Worm (Caenorhabditis elegans): Measurements from ENCODE around the gene F41G3.3.

F41G3.3 gene

DNA sequence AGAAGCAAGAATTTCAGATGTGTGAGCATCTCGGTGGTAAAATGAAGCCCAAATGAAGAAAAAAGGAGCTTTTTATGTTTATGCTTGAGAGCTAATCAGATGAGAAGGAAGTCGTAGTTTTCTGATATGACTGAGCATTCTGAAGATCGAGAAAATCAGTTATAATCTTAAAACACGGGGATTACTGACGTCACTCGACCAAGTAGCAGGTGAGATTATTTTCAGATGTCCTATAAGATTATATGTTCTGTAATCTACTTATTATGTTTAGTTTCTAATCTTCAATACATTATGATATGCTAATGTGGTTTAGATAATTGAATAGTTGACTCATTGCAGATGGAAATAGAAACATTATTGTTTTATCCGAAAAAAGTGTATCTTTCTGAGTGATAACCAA, 10.5 kb upstream of the F41G3.3 start, which contains the start of gene ins-14:
ins-14 (minus strand) TSS at position 32 of the 400 bp plus-strand sequence.
- no peak for TF ChIP-seq aly-1 (tag; optimal IDR thresholded peaks at IDR 0.05)
- no peak for TF ChIP-seq tbx-11 (GFP tag; IDR thresholded peaks at IDR 0.05)
- no peak for TF ChIP-seq pes-1 (GFP tag; IDR thresholded peaks at IDR 0.05)
- TF ChIP-seq ceh-36 (tag; optimal IDR thresholded peaks at IDR 0.05): no peak
- TF ChIP-seq hmg-4 (GFP tag; optimal IDR thresholded peaks at IDR 0.05): no peak
- TF ChIP-seq tbx-37 (GFP tag; conservative IDR thresholded peaks at IDR 0.05): no peak
- no peak for TF ChIP-seq B0310.2 (tag; optimal IDR thresholded peaks at IDR 0.05)

DNA sequence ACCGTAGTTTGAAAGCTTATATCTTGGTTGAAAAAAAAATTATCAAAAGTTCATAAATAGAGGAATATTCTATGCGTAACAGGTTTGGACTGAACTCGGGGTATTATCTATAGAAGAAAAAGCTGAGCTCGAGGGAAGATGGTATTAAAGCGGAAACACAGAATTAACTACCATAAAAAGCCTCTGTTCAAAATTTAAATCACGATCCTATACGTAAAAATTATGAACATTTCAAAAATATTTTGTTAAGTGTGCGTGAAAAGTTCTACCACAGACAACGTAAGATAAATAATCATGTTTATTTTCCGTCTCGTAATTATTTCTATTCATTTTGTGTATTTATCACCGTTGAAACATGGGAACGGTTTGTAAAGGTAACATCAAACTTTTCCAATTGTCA, 9.9 kb upstream of the F41G3.3 start, which contains the start of gene F41G3.5:
F41G3.5 (plus strand) TSS at position 301 of the 400 bp plus-strand sequence.
- TF ChIP-seq pes-1 (GFP tag; IDR thresholded peaks at IDR 0.05) (no peak), sea-1 (GFP tag; conservative IDR thresholded peaks at IDR 0.05) (no peak), ama-1 (optimal IDR thresholded peaks at IDR 0.05) (no peak), B0310.2 (tag; optimal IDR thresholded peaks at IDR 0.05) (no peak), aly-1 (tag; optimal IDR thresholded peaks at IDR 0.05) (no peak), hmbx-1 (tag; optimal IDR thresholded peaks at IDR 0.05) (no peak), ets-7 (tag; optimal IDR thresholded peaks at IDR 0.05) (no peak)

DNA sequence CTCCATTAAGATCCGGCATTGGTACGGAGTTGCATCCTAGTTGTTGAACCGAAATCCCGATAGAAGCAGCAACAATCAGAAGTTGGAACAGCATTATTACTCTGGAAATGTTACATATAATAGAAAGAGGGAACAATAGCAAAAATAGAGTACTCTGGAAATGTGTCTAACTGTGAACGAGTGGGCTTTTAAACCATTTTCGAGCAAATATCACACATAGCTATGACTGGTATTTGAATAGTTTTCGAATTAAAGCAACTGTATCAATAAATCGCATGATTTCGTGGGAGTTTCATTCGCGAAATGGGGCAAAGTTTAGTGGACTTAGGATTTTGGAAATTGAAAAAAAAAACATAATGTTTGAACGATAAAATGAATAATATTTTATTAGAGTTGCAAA, 6.9 kb upstream of the F41G3.3 start, which contains the start of gene F41G3.10:
F41G3.10 (minus strand) TSS at position 101 of the 400 bp plus-strand sequence.
- no peak for TF ChIP-seq flt-1 (GFP tag; IDR thresholded peaks at IDR 0.05)
- no peak for TF ChIP-seq hmbx-1 (tag; optimal IDR thresholded peaks at IDR 0.05)
- no peak for TF ChIP-seq ets-7 (tag; optimal IDR thresholded peaks at IDR 0.05)
- TF ChIP-seq ama-1 (optimal IDR thresholded peaks at IDR 0.05): no peak
- TF ChIP-seq ceh-36 (tag; optimal IDR thresholded peaks at IDR 0.05): no peak
- TF ChIP-seq tra-4 (tag; optimal IDR thresholded peaks at IDR 0.05): no peak
- TF ChIP-seq tbx-11 (GFP tag; IDR thresholded peaks at IDR 0.05): no peak
- TF ChIP-seq hmg-4 (GFP tag; optimal IDR thresholded peaks at IDR 0.05): no peak
- TF ChIP-seq sea-1 (GFP tag; conservative IDR thresholded peaks at IDR 0.05): no peak
- TF ChIP-seq B0310.2 (tag; optimal IDR thresholded peaks at IDR 0.05): no peak

DNA sequence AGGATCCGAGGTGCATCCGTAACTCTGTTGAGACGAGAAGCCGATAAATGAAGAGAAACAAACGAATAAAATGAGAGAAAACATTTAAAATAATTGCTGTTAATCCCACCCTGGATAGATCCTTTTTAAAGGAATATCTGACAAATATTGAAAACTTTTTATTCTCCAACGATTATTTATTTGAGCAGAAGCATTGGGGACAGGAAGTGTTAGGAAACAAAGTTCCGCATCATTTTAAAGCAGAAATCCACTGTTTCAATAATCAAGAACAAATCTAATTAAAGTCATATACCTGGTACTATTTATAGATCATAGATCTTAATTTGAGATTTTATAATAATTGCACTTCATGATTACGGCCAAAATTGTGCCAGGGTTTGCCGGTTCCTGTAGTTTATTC, 5.4 kb upstream of the F41G3.3 start, which contains the start of gene F41G3.20:
F41G3.20 (minus strand) TSS at position 101 of the 400 bp plus-strand sequence.
- TF ChIP-seq B0310.2 (tag; optimal IDR thresholded peaks at IDR 0.05): no peak
- TF ChIP-seq hnd-1 (tag; optimal IDR thresholded peaks at IDR 0.05): no peak
- TF ChIP-seq aly-1 (tag; optimal IDR thresholded peaks at IDR 0.05): no peak
- no peak for TF ChIP-seq flt-1 (GFP tag; IDR thresholded peaks at IDR 0.05)
- TF ChIP-seq ama-1 (optimal IDR thresholded peaks at IDR 0.05): no peak
- TF ChIP-seq ceh-36 (tag; optimal IDR thresholded peaks at IDR 0.05): no peak
- TF ChIP-seq ets-7 (tag; optimal IDR thresholded peaks at IDR 0.05): no peak
- no peak for TF ChIP-seq scrt-1 (GFP tag; IDR thresholded peaks at IDR 0.05)
- TF ChIP-seq tra-4 (tag; optimal IDR thresholded peaks at IDR 0.05): no peak

DNA sequence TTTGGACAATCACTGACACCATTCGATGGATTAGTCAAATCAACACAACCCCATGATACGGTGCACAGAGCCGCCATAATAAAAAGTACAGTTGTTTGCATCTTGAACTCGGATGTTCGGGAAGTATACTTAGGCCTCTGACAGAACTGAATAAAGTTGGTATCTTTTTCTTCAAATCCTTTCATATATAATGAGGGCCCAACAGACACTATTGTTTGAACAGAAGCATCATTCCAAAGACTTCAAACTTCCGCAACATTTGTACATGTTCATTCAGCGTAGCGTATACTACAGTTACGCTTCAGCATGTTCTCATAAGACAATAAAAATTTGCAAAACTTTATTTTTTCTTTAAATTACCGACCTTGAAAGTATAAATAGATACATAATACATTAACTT, 4.3 kb upstream of the F41G3.3 start, which contains the start of gene F41G3.19:
F41G3.19 (minus strand) TSS at position 101 of the 400 bp plus-strand sequence.
- TF ChIP-seq B0310.2 (tag; optimal IDR thresholded peaks at IDR 0.05) (no peak), ama-1 (optimal IDR thresholded peaks at IDR 0.05) (no peak), tbx-37 (GFP tag; conservative IDR thresholded peaks at IDR 0.05) (no peak), ceh-13 (GFP tag; optimal IDR thresholded peaks at IDR 0.05) (no peak), ceh-36 (tag; optimal IDR thresholded peaks at IDR 0.05) (no peak), aly-1 (tag; optimal IDR thresholded peaks at IDR 0.05) (no peak), scrt-1 (GFP tag; IDR thresholded peaks at IDR 0.05) (no peak), flt-1 (GFP tag; IDR thresholded peaks at IDR 0.05) (no peak), tbx-11 (GFP tag; IDR thresholded peaks at IDR 0.05) (no peak), hnd-1 (tag; optimal IDR thresholded peaks at IDR 0.05) (no peak)

DNA sequence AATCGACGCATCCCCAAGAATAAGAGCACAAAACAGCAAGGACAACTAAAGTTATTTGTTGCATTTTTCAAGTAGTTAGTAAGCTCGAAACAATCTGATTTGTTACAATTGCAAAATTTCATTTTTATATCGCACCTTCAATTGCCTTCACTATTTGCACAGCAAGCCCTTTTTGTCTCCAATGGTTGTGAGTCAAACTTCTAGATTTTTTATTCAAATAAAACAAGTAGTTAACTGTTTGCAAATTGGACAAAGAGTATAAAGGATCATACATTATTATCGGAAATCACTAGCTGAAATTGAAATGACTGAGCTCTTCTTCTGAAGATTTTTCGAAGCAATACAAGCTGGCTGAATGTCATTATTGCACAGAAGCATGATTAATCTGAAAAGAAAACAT, 3.5 kb upstream of the F41G3.3 start, which contains the start of gene F41G3.21:
F41G3.21 (minus strand) TSS at position 101 of the 400 bp plus-strand sequence.
- TF ChIP-seq ceh-36 (tag; optimal IDR thresholded peaks at IDR 0.05) (no peak), hmbx-1 (tag; optimal IDR thresholded peaks at IDR 0.05) (no peak), tbx-37 (GFP tag; conservative IDR thresholded peaks at IDR 0.05) (no peak), tbx-11 (GFP tag; IDR thresholded peaks at IDR 0.05) (no peak), tra-4 (tag; optimal IDR thresholded peaks at IDR 0.05) (no peak), sea-1 (GFP tag; conservative IDR thresholded peaks at IDR 0.05) (no peak), scrt-1 (GFP tag; IDR thresholded peaks at IDR 0.05) (no peak), B0310.2 (tag; optimal IDR thresholded peaks at IDR 0.05) (no peak)

DNA sequence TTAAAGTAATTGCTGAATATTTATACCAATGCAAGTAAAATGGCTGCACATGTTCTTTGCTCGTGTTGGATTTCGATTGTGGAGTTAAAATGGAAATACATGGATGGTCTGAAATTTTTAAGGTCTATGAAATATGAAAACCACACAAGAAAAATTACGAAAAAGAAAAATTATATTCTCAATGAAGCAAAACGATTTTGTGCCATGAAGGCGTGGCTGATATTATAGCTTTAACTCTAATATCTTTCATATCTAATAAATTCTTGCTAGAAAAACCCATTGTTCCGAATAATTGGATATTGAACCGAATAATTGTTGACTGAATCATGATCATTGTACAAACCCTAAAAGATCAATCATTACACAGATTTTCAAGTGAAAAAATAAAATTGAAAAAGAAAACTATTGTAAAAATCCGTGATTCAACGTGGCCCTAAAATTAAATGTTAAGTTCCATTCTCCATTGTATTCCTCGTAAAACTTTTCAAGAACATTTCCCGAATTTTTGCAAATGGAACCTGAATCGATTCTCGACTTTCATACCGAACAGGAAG, 1.6 kb upstream of the F41G3.3 start, which contains the start of the genes srx-95 and fis-1:
srx-95 (minus strand) TSS at position 101 of the 554 bp plus-strand sequence.
fis-1 (plus strand) TSS at position 504 of the 554 bp plus-strand sequence.
- TF ChIP-seq ceh-13 (GFP tag; optimal IDR thresholded peaks at IDR 0.05) (no peak), tbx-11 (GFP tag; IDR thresholded peaks at IDR 0.05) (no peak), tbx-37 (GFP tag; conservative IDR thresholded peaks at IDR 0.05) (no peak), ceh-36 (tag; optimal IDR thresholded peaks at IDR 0.05) (no peak), hnd-1 (tag; optimal IDR thresholded peaks at IDR 0.05) (no peak), tra-4 (tag; optimal IDR thresholded peaks at IDR 0.05) (no peak), ama-1 (optimal IDR thresholded peaks at IDR 0.05) (no peak), B0310.2 (tag; optimal IDR thresholded peaks at IDR 0.05) (no peak), hmbx-1 (tag; optimal IDR thresholded peaks at IDR 0.05) (no peak), scrt-1 (GFP tag; IDR thresholded peaks at IDR 0.05) (no peak), flt-1 (GFP tag; IDR thresholded peaks at IDR 0.05) (no peak), sea-1 (GFP tag; conservative IDR thresholded peaks at IDR 0.05) (no peak), F13C5.2 (tag; optimal IDR thresholded peaks at IDR 0.05) (no peak), aly-1 (tag; optimal IDR thresholded peaks at IDR 0.05) (no peak), hmg-4 (GFP tag; optimal IDR thresholded peaks at IDR 0.05) (no peak), ets-7 (tag; optimal IDR thresholded peaks at IDR 0.05) (no peak), pes-1 (GFP tag; IDR thresholded peaks at IDR 0.05) (no peak)

DNA sequence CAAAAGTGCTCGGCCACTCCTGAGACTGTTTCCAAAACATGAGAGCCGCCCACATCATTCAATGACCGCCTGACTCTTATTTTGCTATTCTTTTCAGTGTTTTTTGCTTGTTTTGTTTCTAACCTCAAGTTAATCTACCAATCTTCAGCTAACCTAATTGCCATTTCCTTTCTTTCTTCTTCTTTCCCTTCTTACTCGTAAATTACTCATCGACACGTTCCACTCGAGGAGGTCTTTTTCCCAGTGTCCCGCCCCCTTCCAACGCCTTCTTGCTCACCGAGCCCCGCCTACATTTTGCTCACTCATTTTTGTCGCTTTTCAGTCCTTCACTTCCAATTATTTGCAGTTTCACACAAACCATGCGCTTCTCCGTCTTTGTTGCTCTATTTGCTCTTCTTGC, 8.4 kb downstream of the F41G3.3 start, which contains the start of gene nlp-50:
nlp-50 (plus strand) TSS at position 301 of the 400 bp plus-strand sequence.
- TF ChIP-seq hmbx-1 (tag; optimal IDR thresholded peaks at IDR 0.05) (no peak), aly-1 (tag; optimal IDR thresholded peaks at IDR 0.05) (no peak), tra-4 (tag; optimal IDR thresholded peaks at IDR 0.05) (no peak), F13C5.2 (tag; optimal IDR thresholded peaks at IDR 0.05) (no peak), pes-1 (GFP tag; IDR thresholded peaks at IDR 0.05) (no peak), ets-7 (tag; optimal IDR thresholded peaks at IDR 0.05) (no peak), hnd-1 (tag; optimal IDR thresholded peaks at IDR 0.05) (no peak), hmg-4 (GFP tag; optimal IDR thresholded peaks at IDR 0.05) (no peak), tbx-11 (GFP tag; IDR thresholded peaks at IDR 0.05) (no peak), flt-1 (GFP tag; IDR thresholded peaks at IDR 0.05) (no peak), sea-1 (GFP tag; conservative IDR thresholded peaks at IDR 0.05) (no peak), scrt-1 (GFP tag; IDR thresholded peaks at IDR 0.05) (no peak)

All from whole organism, early embryonic.